Worm (Caenorhabditis elegans) whole organism, midembryonic: ENCODE measurements around the gene W04G3.5.
A peak's percentile ranks its signal among the peaks of the same experiment; 100 is the strongest.

ENCODE experiments used
- T22C8.4 ChIP-seq: fragments of 200-800 bp; sonication (Bioruptor generic); IDR thresholded peaks from 2 replicates; pipeline ENCODE4 v1.3.6; 2022; ENCODE audit warnings: missing genetic modification characterization, missing compliant biosample characterization
- cog-1 ChIP-seq: sonication (generic microtip); optimal IDR thresholded peaks from 2 replicates; lab custom pipeline; 2016; ENCODE audit warnings: missing genetic modification characterization, missing compliant biosample characterization
- flt-1 ChIP-seq: fragments of 200-800 bp; sonication (Bioruptor generic); IDR thresholded peaks from 2 replicates; pipeline ENCODE4 v1.3.6; 2022; ENCODE audit warnings: missing genetic modification characterization, missing compliant biosample characterization
- klf-2 ChIP-seq: fragments of 200-800 bp; sonication (Bioruptor generic); conservative IDR thresholded peaks from 2 replicates; pipeline ENCODE4 v1.3.6; 2022; ENCODE audit warnings: missing genetic modification reagents, missing genetic modification characterization, missing compliant biosample characterization
- med-1 ChIP-seq: sonication (generic microtip); optimal IDR thresholded peaks from 2 replicates; lab custom pipeline; 2017; ENCODE audit warnings: missing genetic modification characterization, mild to moderate bottlenecking, missing compliant biosample characterization, antibody characterized with exemption, missing genetic modification reagents; ENCODE audit not compliant: insufficient read depth
- ref-1 ChIP-seq: fragments of 200-800 bp; sonication (Bioruptor generic); conservative IDR thresholded peaks from 2 replicates; pipeline ENCODE4 v1.3.6; 2022; ENCODE audit warnings: missing genetic modification reagents, missing genetic modification characterization, missing compliant biosample characterization
- tab-1 ChIP-seq: fragments of 200-800 bp; sonication (Bioruptor generic); IDR thresholded peaks from 2 replicates; pipeline ENCODE4 v1.3.6; 2022; ENCODE audit warnings: missing genetic modification characterization, missing compliant biosample characterization
- ztf-23 ChIP-seq: fragments of 200-800 bp; sonication (Bioruptor generic); IDR thresholded peaks from 2 replicates; pipeline ENCODE4 v1.3.6; 2022; ENCODE audit warnings: missing genetic modification reagents, missing genetic modification characterization, missing compliant biosample characterization
- ztf-29 ChIP-seq: fragments of 200-800 bp; sonication (Bioruptor generic); IDR thresholded peaks from 2 replicates; pipeline ENCODE4 v1.3.6; 2022; ENCODE audit warnings: missing genetic modification reagents, missing genetic modification characterization, missing compliant biosample characterization

W04G3.5 gene

DNA sequence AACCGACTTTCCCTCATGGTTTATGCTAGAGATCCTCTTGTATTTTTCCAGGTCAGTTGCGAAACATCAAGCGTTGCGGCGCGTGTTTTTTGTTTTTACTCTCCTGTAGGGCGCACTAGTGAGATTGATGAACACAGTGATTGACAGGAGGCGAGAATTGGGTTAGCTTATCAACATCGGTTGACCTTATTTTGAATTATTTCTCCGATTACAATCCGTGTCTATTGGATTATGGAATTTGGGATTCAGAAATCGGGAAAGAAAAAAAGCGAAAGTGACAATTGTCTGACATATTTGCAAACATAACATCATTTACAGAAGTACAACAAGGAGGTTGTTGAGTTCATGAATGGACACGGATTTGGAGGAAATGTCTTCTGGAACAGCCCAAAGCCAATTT is 12.5 kb upstream of the W04G3.5 start:
- TF ChIP-seq med-1 (GFP tag; lab: Kevin White, UChicago) (no peak), ref-1 (GFP tag; lab: Robert Waterston, UW) (no peak), flt-1 (no peak), ztf-23 (GFP tag; lab: Robert Waterston, UW) (no peak), ztf-29 (GFP tag; lab: Robert Waterston, UW) (no peak), klf-2 (GFP tag; lab: Robert Waterston, UW) (no peak), cog-1 (no peak), T22C8.4 (GFP tag; lab: Robert Waterston, UW) (no peak), tab-1 (no peak)

- TF ChIP-seq flt-1: no peak
- TF ChIP-seq tab-1: no peak
- no peak for TF ChIP-seq ztf-23 (GFP tag; lab: Robert Waterston, UW)
These were observed 11.6 kb upstream of the W04G3.5 start, which contains the start of gene lpr-5 for ce11 chrX:11061904-11062303. Gene lpr-5 (plus strand): TSS chrX:11062123.

DNA sequence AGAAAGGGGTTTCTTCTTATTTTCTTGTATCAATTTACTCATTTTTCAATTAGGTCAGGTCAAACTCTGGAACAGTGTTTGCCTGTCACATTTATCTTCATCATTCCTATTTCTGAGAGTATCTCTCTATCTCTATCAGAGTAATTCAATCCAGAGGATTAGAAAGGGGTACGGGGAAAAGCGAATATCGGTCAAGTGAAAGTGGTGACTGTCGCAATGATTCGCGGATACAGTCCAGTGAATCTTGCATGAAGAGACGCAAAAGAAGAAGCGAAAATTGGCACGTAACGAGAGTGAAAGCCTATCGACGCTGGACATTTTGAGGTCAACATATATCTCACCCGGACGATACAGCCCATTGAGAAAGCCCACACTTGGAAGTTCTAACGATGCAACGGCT is 8.7 kb upstream of the W04G3.5 start, which contains the start of gene lpr-4:
TSS of gene lpr-4 (plus strand) at position 328 of the 400 bp plus-strand sequence.
- TF ChIP-seq T22C8.4 (GFP tag; lab: Robert Waterston, UW): no peak
- no peak for TF ChIP-seq tab-1
- TF ChIP-seq ztf-23 (GFP tag; lab: Robert Waterston, UW): no peak
- no peak for TF ChIP-seq klf-2 (GFP tag; lab: Robert Waterston, UW)
- TF ChIP-seq cog-1: no peak
- no peak for TF ChIP-seq med-1 (GFP tag; lab: Kevin White, UChicago)
- no peak for TF ChIP-seq ref-1 (GFP tag; lab: Robert Waterston, UW)
- TF ChIP-seq ztf-29 (GFP tag; lab: Robert Waterston, UW): no peak
- no peak for TF ChIP-seq flt-1

DNA sequence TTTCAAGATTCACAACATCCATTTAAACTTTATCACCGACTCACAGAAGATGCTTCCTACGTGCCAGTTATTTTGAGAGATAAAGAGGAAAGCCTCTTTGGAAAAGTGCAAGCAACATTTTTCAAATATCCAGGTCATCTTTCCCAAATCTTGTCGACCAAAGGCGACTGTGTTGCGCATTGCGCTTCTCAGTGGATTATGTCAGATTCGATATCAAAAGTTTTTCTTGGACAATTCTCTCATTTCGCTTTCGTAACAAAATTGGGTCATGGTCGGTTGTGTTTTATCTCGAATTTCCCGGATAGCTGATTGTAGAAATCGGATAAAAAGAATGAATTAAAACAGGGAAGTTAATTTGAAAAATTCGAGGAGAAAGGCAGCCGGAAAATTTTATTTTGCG is 6.2 kb upstream of the W04G3.5 start:
- TF ChIP-seq cog-1: no peak
- TF ChIP-seq klf-2 (GFP tag; lab: Robert Waterston, UW): no peak
- no peak for TF ChIP-seq tab-1
- TF ChIP-seq ztf-29 (GFP tag; lab: Robert Waterston, UW): no peak
- TF ChIP-seq flt-1: no peak
- no peak for TF ChIP-seq ref-1 (GFP tag; lab: Robert Waterston, UW)
- no peak for TF ChIP-seq ztf-23 (GFP tag; lab: Robert Waterston, UW)
- TF ChIP-seq T22C8.4 (GFP tag; lab: Robert Waterston, UW): no peak
- no peak for TF ChIP-seq med-1 (GFP tag; lab: Kevin White, UChicago)

ce11 chrX:11068334-11068733 is 5.1 kb upstream of the W04G3.5 start, which contains the start of gene apt-9:
Gene apt-9 (plus strand): TSS chrX:11068527.
- no peak for TF ChIP-seq ref-1 (GFP tag; lab: Robert Waterston, UW)
- TF ChIP-seq ztf-23 (GFP tag; lab: Robert Waterston, UW): no peak
- no peak for TF ChIP-seq flt-1
- no peak for TF ChIP-seq ztf-29 (GFP tag; lab: Robert Waterston, UW)
- TF ChIP-seq med-1 (GFP tag; lab: Kevin White, UChicago): no peak
- TF ChIP-seq tab-1: no peak
- TF ChIP-seq klf-2 (GFP tag; lab: Robert Waterston, UW): no peak
- no peak for TF ChIP-seq T22C8.4 (GFP tag; lab: Robert Waterston, UW)
- no peak for TF ChIP-seq cog-1

DNA sequence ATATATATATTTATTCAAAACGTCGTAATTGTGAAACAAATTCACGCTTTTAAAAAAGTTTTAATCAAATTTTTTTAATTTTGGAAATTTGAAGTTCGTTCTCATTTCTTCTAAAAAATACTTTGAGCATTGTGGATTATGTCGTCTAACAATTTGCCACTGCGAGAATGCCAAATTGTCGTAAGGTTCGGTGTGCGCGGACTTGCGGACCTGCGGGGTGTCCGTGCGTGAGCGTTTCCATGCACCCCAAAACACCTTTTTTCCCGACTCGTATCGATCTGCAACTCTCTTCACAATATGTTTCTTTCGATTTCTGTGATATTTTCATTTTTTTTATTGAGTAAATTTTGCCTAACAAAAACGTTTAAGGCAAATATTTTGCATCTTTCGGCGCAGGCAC is 757 bp upstream of the W04G3.5 start:
- no peak for TF ChIP-seq med-1 (GFP tag; lab: Kevin White, UChicago)
- 0 out of 2 replicates have a peak, but pooled peaks have one; percentile 51 for TF ChIP-seq ztf-23 (GFP tag; lab: Robert Waterston, UW)

DNA sequence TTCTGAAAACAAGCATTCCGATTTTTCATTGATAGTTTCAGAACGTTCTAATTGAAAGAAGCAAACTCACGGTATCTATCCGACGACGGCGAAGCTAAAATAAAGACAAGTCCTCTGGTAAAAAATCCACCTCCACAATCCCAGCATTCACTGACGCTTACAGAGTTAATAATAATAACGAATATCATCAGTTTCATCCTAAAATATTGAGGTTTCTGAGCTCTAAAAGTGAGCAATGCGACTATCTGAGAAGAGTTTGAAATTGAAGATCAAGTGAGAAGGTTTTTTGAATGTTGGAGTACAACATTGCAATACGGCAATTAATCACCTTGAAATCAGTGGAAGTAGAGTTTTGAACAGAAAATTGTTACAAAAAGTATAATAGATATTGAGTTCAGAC is 3.0 kb downstream of the W04G3.5 start, which contains the start of gene W04G3.12:
TSS of gene W04G3.12 (minus strand) at position 311 of the 400 bp plus-strand sequence.
- TF ChIP-seq T22C8.4 (GFP tag; lab: Robert Waterston, UW): no peak
- TF ChIP-seq klf-2 (GFP tag; lab: Robert Waterston, UW): no peak
- TF ChIP-seq med-1 (GFP tag; lab: Kevin White, UChicago): no peak
- TF ChIP-seq cog-1: no peak
- TF ChIP-seq ztf-23 (GFP tag; lab: Robert Waterston, UW): no peak
- TF ChIP-seq flt-1: no peak
- TF ChIP-seq ref-1 (GFP tag; lab: Robert Waterston, UW): no peak
- no peak for TF ChIP-seq ztf-29 (GFP tag; lab: Robert Waterston, UW)
- no peak for TF ChIP-seq tab-1

- TF ChIP-seq flt-1 (no peak), med-1 (GFP tag; lab: Kevin White, UChicago) (no peak), klf-2 (GFP tag; lab: Robert Waterston, UW) (no peak), T22C8.4 (GFP tag; lab: Robert Waterston, UW) (no peak), ref-1 (GFP tag; lab: Robert Waterston, UW) (no peak), ztf-23 (GFP tag; lab: Robert Waterston, UW) (no peak), ztf-29 (GFP tag; lab: Robert Waterston, UW) (no peak), cog-1 (no peak), tab-1 (no peak)
These were observed 4.7 kb downstream of the W04G3.5 start, which contains the start of gene W04G3.10 for ce11 chrX:11078150-11078549. Gene W04G3.10 (minus strand): TSS chrX:11078250.

- TF ChIP-seq ztf-29 (GFP tag; lab: Robert Waterston, UW) (no peak), klf-2 (GFP tag; lab: Robert Waterston, UW) (no peak), tab-1 (no peak), cog-1 (no peak), T22C8.4 (GFP tag; lab: Robert Waterston, UW) (no peak), ztf-23 (GFP tag; lab: Robert Waterston, UW) (no peak), flt-1 (no peak), med-1 (GFP tag; lab: Kevin White, UChicago) (no peak), ref-1 (GFP tag; lab: Robert Waterston, UW) (no peak)
These were observed 6.2 kb downstream of the W04G3.5 start, which contains the start of gene W04G3.13 for ce11 chrX:11079667-11080066. Gene W04G3.13 (minus strand): TSS chrX:11079767.

DNA sequence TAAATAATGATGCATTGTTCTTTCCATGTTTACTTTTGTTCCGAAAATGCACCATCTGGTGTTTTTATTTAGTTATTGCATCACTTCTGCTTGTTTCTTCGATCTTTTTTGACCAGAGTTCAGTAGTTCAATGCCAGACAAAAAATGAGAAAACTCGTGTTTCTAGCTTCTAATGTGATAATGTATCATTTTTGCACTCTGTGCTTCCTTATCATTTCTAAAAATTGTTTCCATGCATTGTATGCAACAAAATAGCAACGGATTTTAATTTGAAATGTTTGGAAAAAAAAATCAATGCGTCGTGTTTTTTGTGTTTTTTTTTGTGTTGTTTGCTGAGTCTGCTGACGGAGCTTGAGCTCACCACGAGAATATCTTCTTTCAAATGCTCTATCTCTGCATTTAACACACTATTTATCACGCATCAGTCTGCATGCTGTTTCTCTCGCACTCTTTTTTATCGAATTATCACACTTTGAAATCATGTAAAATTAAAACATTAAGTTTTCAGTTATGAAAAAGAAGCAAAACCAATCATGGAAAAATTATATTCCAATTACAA is 6.8 kb downstream of the W04G3.5 start, which contains the start of gene sulp-7:
TSS of gene sulp-7 (plus strand) at position 509 of the 559 bp plus-strand sequence.
- no peak for TF ChIP-seq tab-1
- TF ChIP-seq T22C8.4 (GFP tag; lab: Robert Waterston, UW): no peak
- no peak for TF ChIP-seq cog-1
- TF ChIP-seq flt-1: no peak
- no peak for TF ChIP-seq ztf-29 (GFP tag; lab: Robert Waterston, UW)
- no peak for TF ChIP-seq klf-2 (GFP tag; lab: Robert Waterston, UW)
- TF ChIP-seq ztf-23 (GFP tag; lab: Robert Waterston, UW): no peak
- TF ChIP-seq med-1 (GFP tag; lab: Kevin White, UChicago): no peak
- no peak for TF ChIP-seq ref-1 (GFP tag; lab: Robert Waterston, UW)
